Worm (Caenorhabditis elegans) whole organism, L1 larva: ENCODE results near the gene cutl-22.

Source experiments
- aha-1 ChIP-seq: fragments of 150-350 bp; optimal IDR thresholded peaks from 2 replicates; lab custom pipeline; 2014; ENCODE audit warnings: missing biosample characterization, missing genetic modification characterization
- alr-1 ChIP-seq: fragments of 200-800 bp; sonication (Bioruptor generic); optimal IDR thresholded peaks from 2 replicates; lab custom pipeline; 2018; ENCODE audit warnings: borderline replicate concordance, mild to moderate bottlenecking, missing genetic modification characterization, missing compliant biosample characterization
- aly-2 ChIP-seq: fragments of 150-350 bp; optimal IDR thresholded peaks from 2 replicates; lab custom pipeline; 2014; ENCODE audit warnings: missing biosample characterization, missing genetic modification characterization
- blmp-1 ChIP-seq: fragments of 150-350 bp; optimal IDR thresholded peaks from 2 replicates; lab custom pipeline; 2014; ENCODE audit warnings: missing biosample characterization, missing genetic modification characterization
- ceh-63 ChIP-seq: fragments of 200-800 bp; sonication (Bioruptor generic); optimal IDR thresholded peaks from 2 replicates; lab custom pipeline; 2018; ENCODE audit warnings: mild to moderate bottlenecking, missing genetic modification characterization, missing compliant biosample characterization
- ces-1 ChIP-seq: fragments of 150-350 bp; optimal IDR thresholded peaks from 2 replicates; lab custom pipeline; 2014; ENCODE audit warnings: missing biosample characterization, missing genetic modification reagents, missing genetic modification characterization
- egl-27 ChIP-seq, 2 experiments: fragments of 150-350 bp in 1 of 2; sonication (generic microtip); optimal IDR thresholded peaks; 3 replicates each; lab custom pipeline; 2017 to 2018; ENCODE audit warnings: missing biosample characterization in 2 of 2, missing genetic modification characterization in 2 of 2, missing genetic modification reagents in 2 of 2
- mdl-1 ChIP-seq, 2 experiments: fragments of 150-350 bp; optimal IDR thresholded peaks; 2 replicates each; lab custom pipeline; 2014 to 2017; ENCODE audit warnings: missing biosample characterization in 2 of 2, missing genetic modification characterization in 2 of 2, inconsistent platforms in 1 of 2
- nhr-11 ChIP-seq: fragments of 150-350 bp; optimal IDR thresholded peaks from 2 replicates; lab custom pipeline; 2014; ENCODE audit warnings: missing biosample characterization, missing genetic modification characterization
- nhr-12 ChIP-seq: sonication (generic microtip); optimal IDR thresholded peaks from 2 replicates; lab custom pipeline; 2017; ENCODE audit warnings: missing biosample characterization, missing genetic modification characterization
- nhr-85 ChIP-seq: sonication (generic microtip); peaks from one replicate; lab custom pipeline; 2016; ENCODE audit warnings: missing genetic modification characterization, inconsistent platforms, missing compliant biosample characterization
- pqm-1 ChIP-seq: sonication (generic microtip); optimal IDR thresholded peaks from 3 replicates; lab custom pipeline; 2017; ENCODE audit warnings: missing biosample characterization, missing genetic modification characterization
- swsn-7 ChIP-seq: sonication (generic microtip); optimal IDR thresholded peaks from 2 replicates; lab custom pipeline; 2016; ENCODE audit warnings: missing genetic modification characterization, missing compliant biosample characterization
- ztf-11 ChIP-seq, 2 experiments: sonication (generic microtip); optimal IDR thresholded peaks; 2 replicates each; lab custom pipeline; 2016 to 2017; ENCODE audit warnings: missing genetic modification characterization in 2 of 2, missing biosample characterization in 1 of 2, missing compliant biosample characterization in 1 of 2

- TF ChIP-seq ceh-63 (GFP tag; lab: Kevin White, UChicago): no peak
- TF ChIP-seq blmp-1: no peak
- TF ChIP-seq ztf-11 (tag; optimal IDR thresholded peaks at IDR 0.05; lab: Kevin White, UChicago): no peak
- no peak for TF ChIP-seq nhr-12 (tag; lab: Kevin White, UChicago)
- TF ChIP-seq swsn-7 (tag; lab: Kevin White, UChicago): no peak
- no peak for TF ChIP-seq aha-1 (tag; lab: Kevin White, UChicago)
- no peak for TF ChIP-seq mdl-1 (tag; optimal IDR thresholded peaks at IDR 0.05; lab: Kevin White, UChicago)
- no peak for TF ChIP-seq alr-1 (tag; lab: Kevin White, UChicago)
- no peak for TF ChIP-seq ces-1 (GFP tag; lab: Kevin White, UChicago)
- TF ChIP-seq nhr-11 (tag; lab: Kevin White, UChicago): no peak
- no peak for TF ChIP-seq egl-27 (tag; optimal IDR thresholded peaks at IDR 0.05; lab: Kevin White, UChicago)
- no peak for TF ChIP-seq pqm-1 (tag; lab: Kevin White, UChicago)
- TF ChIP-seq nhr-85 (tag; lab: Kevin White, UChicago): no peak
- no peak for TF ChIP-seq aly-2 (tag; lab: Kevin White, UChicago)
These were observed 23.7 kb downstream of the cutl-22 start, which contains the start of gene ptr-16 for ce11 chrV:1165090-1165761.
